Fruit fly (Drosophila melanogaster) whole organism, embryonic: Measurements from ENCODE around the gene Cpr65Av.
"Not testable (repeated sequence)": the region's sequence is repeated elsewhere in the genome, so short reads cannot be mapped to it uniquely, and the experiment has no call there.

ENCODE experiments used
- CG10543 ChIP-seq: fragments of 200-800 bp; sonication (Bioruptor generic); optimal IDR thresholded peaks from 3 replicates; lab custom pipeline; 2017; ENCODE audit warnings: missing biosample characterization, mild to moderate bottlenecking, missing genetic modification characterization, moderate library complexity
- CG12236 ChIP-seq: fragments of 200-800 bp; sonication (Bioruptor generic); optimal IDR thresholded peaks from 2 replicates; lab custom pipeline; 2016; ENCODE audit warnings: missing biosample characterization, missing genetic modification characterization
- CG12744 ChIP-seq: fragments of 200-800 bp; sonication (Bioruptor generic); optimal IDR thresholded peaks from 2 replicates; lab custom pipeline; 2016; ENCODE audit warnings: missing biosample characterization, missing genetic modification characterization
- CG12769 ChIP-seq: fragments of 200-800 bp; sonication (Bioruptor generic); optimal IDR thresholded peaks from 2 replicates; lab custom pipeline; 2019; ENCODE audit warnings: missing biosample characterization, mild to moderate bottlenecking, missing genetic modification characterization, moderate library complexity
- CG13123 ChIP-seq: fragments of 200-800 bp; sonication (Bioruptor generic); optimal IDR thresholded peaks from 2 replicates; lab custom pipeline; 2016; ENCODE audit warnings: missing biosample characterization, missing genetic modification characterization
- CG14965 ChIP-seq: fragments of 200-800 bp; sonication (Bioruptor generic); optimal IDR thresholded peaks from 2 replicates; lab custom pipeline; 2016; ENCODE audit warnings: missing biosample characterization, missing genetic modification characterization, borderline replicate concordance
- CG15514 ChIP-seq: fragments of 200-800 bp; sonication (Bioruptor generic); optimal IDR thresholded peaks from 3 replicates; lab custom pipeline; 2017; ENCODE audit warnings: missing biosample characterization, missing genetic modification characterization, mild to moderate bottlenecking, moderate library complexity, missing genetic modification reagents
- CG17829 ChIP-seq: fragments of 200-800 bp; optimal IDR thresholded peaks from 2 replicates; lab custom pipeline; 2019; ENCODE audit warnings: missing biosample characterization, mild to moderate bottlenecking, missing genetic modification characterization, moderate library complexity
- CG1832 ChIP-seq: fragments of 200-800 bp; sonication (Bioruptor generic); optimal IDR thresholded peaks from 2 replicates; lab custom pipeline; 2017; ENCODE audit warnings: missing biosample characterization, mild to moderate bottlenecking, missing genetic modification characterization, inconsistent platforms
- CG43689 ChIP-seq: fragments of 200-800 bp; sonication (Bioruptor generic); IDR thresholded peaks from 2 replicates; pipeline ENCODE4 v1.3.6; 2022; ENCODE audit warnings: missing biosample characterization, missing genetic modification characterization
- CG4730 ChIP-seq: fragments of 200-800 bp; sonication (Bioruptor generic); IDR thresholded peaks from 2 replicates; pipeline ENCODE4 v1.3.6; 2022; ENCODE audit warnings: missing biosample characterization, missing genetic modification characterization
- CG4820 ChIP-seq: fragments of 200-800 bp; sonication (Bioruptor generic); optimal IDR thresholded peaks from 3 replicates; lab custom pipeline; 2016; ENCODE audit warnings: missing biosample characterization, missing genetic modification characterization
- CG5245 ChIP-seq: fragments of 200-800 bp; sonication (Bioruptor generic); optimal IDR thresholded peaks from 3 replicates; lab custom pipeline; 2016; ENCODE audit warnings: missing biosample characterization, missing genetic modification characterization
- CG6791 ChIP-seq: fragments of 200-800 bp; sonication (Bioruptor generic); IDR thresholded peaks from 3 replicates; pipeline ENCODE4 v1.3.6; 2022; ENCODE audit warnings: missing biosample characterization, missing genetic modification characterization; ENCODE audit not compliant: partially characterized antibody
- CG7372 ChIP-seq: fragments of 200-800 bp; sonication (Bioruptor generic); IDR thresholded peaks from 2 replicates; pipeline ENCODE4 v1.3.6; 2022; ENCODE audit warnings: missing biosample characterization, missing genetic modification characterization
- CG8281 ChIP-seq: fragments of 200-800 bp; sonication (Bioruptor generic); optimal IDR thresholded peaks from 2 replicates; lab custom pipeline; 2018; ENCODE audit warnings: missing biosample characterization, mild to moderate bottlenecking, missing genetic modification characterization, moderate library complexity
- CG8359 ChIP-seq: fragments of 200-800 bp; sonication (Bioruptor generic); optimal IDR thresholded peaks from 2 replicates; lab custom pipeline; 2017; ENCODE audit warnings: missing biosample characterization, mild to moderate bottlenecking, missing genetic modification characterization, borderline replicate concordance
- E2f1 ChIP-seq: fragments of 200-800 bp; sonication (Bioruptor generic); IDR thresholded peaks from 2 replicates; pipeline ENCODE4 v1.3.6; 2022; ENCODE audit warnings: missing biosample characterization, missing genetic modification characterization
- Ets65A ChIP-seq: fragments of 200-800 bp; sonication (Bioruptor generic); peaks from one replicate; lab custom pipeline; 2016; ENCODE audit warnings: missing biosample characterization, missing genetic modification characterization
- HmgD ChIP-seq: fragments of 200-800 bp; sonication (Bioruptor generic); optimal IDR thresholded peaks from 3 replicates; lab custom pipeline; 2016; ENCODE audit warnings: missing biosample characterization, missing genetic modification characterization
- Hr3 ChIP-seq: fragments of 200-800 bp; sonication (Bioruptor generic); optimal IDR thresholded peaks from 3 replicates; lab custom pipeline; 2016; ENCODE audit warnings: missing biosample characterization, missing genetic modification characterization
- Mad ChIP-seq: fragments of 200-800 bp; sonication (Bioruptor generic); optimal IDR thresholded peaks from 2 replicates; lab custom pipeline; 2016; ENCODE audit warnings: missing biosample characterization, missing genetic modification characterization
- Nf-YA ChIP-seq: fragments of 200-800 bp; sonication (Bioruptor generic); IDR thresholded peaks from 2 replicates; pipeline ENCODE4 v1.3.6; 2022; ENCODE audit warnings: missing biosample characterization, missing genetic modification characterization
- Nf-YC ChIP-seq: fragments of 200-800 bp; optimal IDR thresholded peaks from 3 replicates; lab custom pipeline; 2019; ENCODE audit warnings: missing biosample characterization, mild to moderate bottlenecking, missing genetic modification characterization, moderate library complexity
- Poxn ChIP-seq: fragments of 200-800 bp; sonication (Bioruptor generic); IDR thresholded peaks from 2 replicates; pipeline ENCODE4 v1.3.6; 2022; ENCODE audit warnings: missing biosample characterization, missing genetic modification characterization
- fd3F ChIP-seq: fragments of 200-800 bp; sonication (Bioruptor generic); optimal IDR thresholded peaks from 2 replicates; lab custom pipeline; 2018; ENCODE audit warnings: missing biosample characterization, mild to moderate bottlenecking, missing genetic modification characterization, moderate library complexity
- gt ChIP-seq: fragments of 200-800 bp; sonication (Bioruptor generic); IDR thresholded peaks from 2 replicates; pipeline ENCODE4 v1.3.6; 2022; ENCODE audit warnings: missing biosample characterization, missing genetic modification characterization
- knrl ChIP-seq: fragments of 200-800 bp; sonication (Bioruptor generic); IDR thresholded peaks from 3 replicates; pipeline ENCODE4 v1.3.6; 2022; ENCODE audit warnings: missing biosample characterization, missing genetic modification characterization; ENCODE audit not compliant: partially characterized antibody
- lmd ChIP-seq: fragments of 200-800 bp; sonication (Bioruptor generic); IDR thresholded peaks from 2 replicates; pipeline ENCODE4 v1.3.6; 2022; ENCODE audit warnings: missing biosample characterization, missing genetic modification characterization
- nom ChIP-seq: fragments of 200-800 bp; sonication (Bioruptor generic); optimal IDR thresholded peaks from 2 replicates; lab custom pipeline; 2017; ENCODE audit warnings: missing biosample characterization, missing genetic modification characterization, mild to moderate bottlenecking, moderate library complexity, missing genetic modification reagents
- odd ChIP-seq: fragments of 200-800 bp; sonication (Bioruptor generic); optimal IDR thresholded peaks from 2 replicates; lab custom pipeline; 2017; ENCODE audit warnings: missing biosample characterization, mild to moderate bottlenecking, missing genetic modification characterization
- pan ChIP-seq, 4 experiments: fragments of >200 bp in 3 of 4; fragments of 200-800 bp in 1 of 4; sonication (Bioruptor generic) in 1 of 4; optimal IDR thresholded peaks in 3 of 4; IDR thresholded peaks in 1 of 4; 2 replicates each; pipeline versions ENCODE4 v1.3.6 to Lab custom; 2017 to 2022; ENCODE audit warnings: missing biosample characterization in 2 of 4, missing genetic modification characterization in 2 of 4, mixed read lengths in 1 of 4
- sqz ChIP-seq: fragments of 200-800 bp; sonication (Bioruptor generic); optimal IDR thresholded peaks from 3 replicates; lab custom pipeline; 2018; ENCODE audit warnings: missing biosample characterization, mild to moderate bottlenecking, missing genetic modification characterization
- sr ChIP-seq: fragments of 200-800 bp; sonication (Bioruptor generic); IDR thresholded peaks from 3 replicates; pipeline ENCODE4 v1.3.6; 2022; ENCODE audit warnings: missing biosample characterization, missing genetic modification characterization
- unpg ChIP-seq: fragments of 200-800 bp; sonication (Bioruptor generic); optimal IDR thresholded peaks from 3 replicates; lab custom pipeline; 2018; ENCODE audit warnings: missing biosample characterization, mild to moderate bottlenecking, missing genetic modification characterization, moderate library complexity
- vvl ChIP-seq: fragments of 200-800 bp; sonication (Bioruptor generic); IDR thresholded peaks from 2 replicates; pipeline ENCODE4 v1.3.6; 2022; ENCODE audit warnings: missing biosample characterization, missing genetic modification characterization

Cpr65Av gene

DNA sequence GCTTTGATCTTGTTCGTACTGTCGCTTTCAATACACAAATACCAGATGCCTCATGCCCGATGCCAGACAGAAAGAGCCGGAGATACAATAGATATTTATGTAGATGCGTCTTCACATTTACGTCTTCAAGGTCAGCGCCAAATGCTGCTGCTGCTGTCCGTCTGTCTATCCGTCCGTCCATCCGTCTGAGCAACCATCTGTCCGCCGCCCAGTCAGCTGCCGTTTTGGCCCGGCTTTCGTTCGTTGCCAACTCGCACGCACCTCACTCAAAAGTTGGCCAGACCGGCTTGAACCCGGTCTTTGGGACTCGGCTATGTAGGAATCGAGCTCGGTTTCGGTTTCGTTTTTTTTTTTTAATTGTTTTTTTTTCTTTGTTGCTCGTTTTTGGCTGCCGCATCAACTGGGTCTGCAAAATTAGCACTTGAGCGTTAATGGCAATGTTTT, 15.2 kb upstream of the Cpr65Av start (continued):
- TF ChIP-seq vvl (GFP tag; lab: Robert Waterston, UW) (0 out of 2 replicates have a peak, but pooled peaks have one; percentile 59), Mad (no peak), Poxn (GFP tag; lab: Robert Waterston, UW) (no peak), HmgD (GFP tag; lab: Kevin White, UChicago) (no peak), unpg (GFP tag; lab: Kevin White, UChicago) (no peak), CG7372 (no peak), CG1832 (GFP tag; lab: Kevin White, UChicago) (no peak), E2f1 (GFP tag; lab: Robert Waterston, UW) (no peak), pan (optimal IDR thresholded peaks at IDR 0.05; lab: Kevin White, UChicago) (no peak), pan (GFP tag; optimal IDR thresholded peaks at IDR 0.05 in 1 of 2, IDR thresholded peaks at IDR 0.05 in 1 of 2) (no peak), nom (GFP tag; lab: Kevin White, UChicago) (peak; percentile 96), Hr3 (GFP tag; lab: Kevin White, UChicago) (no peak), CG5245 (GFP tag; lab: Kevin White, UChicago) (no peak), Nf-YC (tag; lab: Kevin White, UChicago) (no peak), CG4820 (GFP tag; lab: Kevin White, UChicago) (no peak), CG14965 (GFP tag; lab: Kevin White, UChicago) (no peak), CG4730 (GFP tag; lab: Robert Waterston, UW) (no peak), CG12236 (GFP tag; lab: Kevin White, UChicago) (no peak), sr (GFP tag; lab: Robert Waterston, UW) (no peak), Nf-YA (GFP tag; lab: Robert Waterston, UW) (no peak), CG43689 (GFP tag; lab: Robert Waterston, UW) (no peak), CG12769 (tag; lab: Kevin White, UChicago) (peak; percentile 74), CG10543 (GFP tag; lab: Kevin White, UChicago) (peak; percentile 36), CG6791 (GFP tag; lab: Robert Waterston, UW) (0 out of 3 replicates have a peak, but pooled peaks have one; percentile 6), sqz (GFP tag; lab: Kevin White, UChicago) (peak; percentile 33), CG12744 (no peak)
- TF ChIP-seq, all 482 proteins: peak for 17

DNA sequence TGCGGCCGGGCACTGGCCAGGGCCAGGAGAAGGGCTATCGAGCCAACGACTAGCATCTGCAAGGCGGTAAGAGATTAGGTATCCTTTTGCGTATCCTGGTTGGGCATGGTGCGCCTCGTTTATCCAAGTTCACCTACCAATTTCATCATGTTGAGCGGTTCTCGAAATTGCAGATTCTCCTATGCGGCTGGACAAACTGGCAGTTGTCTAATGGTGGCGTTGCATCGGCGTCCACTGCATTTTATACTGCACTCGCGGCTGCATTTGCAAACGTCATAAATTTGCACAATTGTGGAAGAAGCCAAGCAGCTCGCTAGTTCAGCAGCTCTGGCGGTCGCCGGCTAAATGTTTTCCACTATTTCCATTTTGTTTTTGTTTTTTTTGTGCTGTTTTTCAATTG, 12.8 kb upstream of the Cpr65Av start, which contains the start of gene Acp65Aa:
Gene Acp65Aa (minus strand): TSS at position 215 of the 400 bp plus-strand sequence.
- TF ChIP-seq Mad (no peak), CG8359 (GFP tag; lab: Kevin White, UChicago) (no peak), Ets65A (GFP tag; lab: Kevin White, UChicago) (peak; percentile 90), CG8281 (tag; lab: Kevin White, UChicago) (no peak), lmd (GFP tag; lab: Robert Waterston, UW) (0 out of 2 replicates have a peak, but pooled peaks have one; percentile 4), CG15514 (no peak), fd3F (GFP tag; lab: Kevin White, UChicago) (no peak)

- not testable (repeated sequence) for TF ChIP-seq Nf-YA (GFP tag; lab: Robert Waterston, UW); odd (GFP tag; lab: Kevin White, UChicago); CG17829 (tag; lab: Kevin White, UChicago)
Measured at dm6 chr3L:6150757-6151354, 11.1 kb upstream of the Cpr65Av start, which contains the start of the genes Cpr65Ax2 and Lcp65Aa. Cpr65Ax2 (minus strand) TSS chr3L:6150857. Lcp65Aa (plus strand) TSS chr3L:6151304.

DNA sequence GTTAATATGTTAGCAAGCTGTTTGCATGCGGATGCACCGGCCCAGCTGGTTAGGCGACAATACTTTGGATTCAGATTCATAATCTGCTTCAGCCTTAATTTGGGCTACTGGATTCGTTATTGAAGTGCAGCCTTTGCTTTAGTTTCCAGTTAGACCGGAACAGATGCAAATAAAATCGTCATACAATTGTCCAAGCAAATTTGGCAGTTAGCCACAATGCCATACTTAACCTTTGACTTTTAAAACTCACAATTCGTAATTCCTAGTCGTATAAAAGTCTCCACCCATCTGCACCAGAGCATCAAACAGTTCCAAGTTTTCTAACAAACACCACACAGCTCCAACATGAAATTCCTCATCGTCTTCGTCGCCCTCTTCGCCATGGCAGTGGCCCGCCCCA, 9.5 kb upstream of the Cpr65Av start, which contains the start of gene Lcp65Ab1:
Gene Lcp65Ab1 (plus strand): TSS at position 301 of the 400 bp plus-strand sequence.
- not testable (repeated sequence) for TF ChIP-seq gt (GFP tag; lab: Robert Waterston, UW); CG13123 (GFP tag; lab: Kevin White, UChicago); knrl (GFP tag; lab: Robert Waterston, UW)
- TF ChIP-seq, all 482 proteins: peak for 0; not testable (repeated sequence) for 482
